Worm (Caenorhabditis elegans): ENCODE measurements around the gene hlh-11.

ce11 chrIII:9592118-9592517, 27.4 kb upstream of the hlh-11 start, which contains the start of gene acox-1.5:
- no peak for TF ChIP-seq unc-62 (GFP tag; optimal IDR thresholded peaks at IDR 0.05)
- TF ChIP-seq unc-39 (tag; optimal IDR thresholded peaks at IDR 0.05) = no peak
- no peak for TF ChIP-seq mep-1 (tag; optimal IDR thresholded peaks at IDR 0.05)

All from whole organism, mixed stage, embryonic.